Fruit fly (Drosophila melanogaster): ENCODE measurements around the gene CG3402.

The CG3402 gene

DNA sequence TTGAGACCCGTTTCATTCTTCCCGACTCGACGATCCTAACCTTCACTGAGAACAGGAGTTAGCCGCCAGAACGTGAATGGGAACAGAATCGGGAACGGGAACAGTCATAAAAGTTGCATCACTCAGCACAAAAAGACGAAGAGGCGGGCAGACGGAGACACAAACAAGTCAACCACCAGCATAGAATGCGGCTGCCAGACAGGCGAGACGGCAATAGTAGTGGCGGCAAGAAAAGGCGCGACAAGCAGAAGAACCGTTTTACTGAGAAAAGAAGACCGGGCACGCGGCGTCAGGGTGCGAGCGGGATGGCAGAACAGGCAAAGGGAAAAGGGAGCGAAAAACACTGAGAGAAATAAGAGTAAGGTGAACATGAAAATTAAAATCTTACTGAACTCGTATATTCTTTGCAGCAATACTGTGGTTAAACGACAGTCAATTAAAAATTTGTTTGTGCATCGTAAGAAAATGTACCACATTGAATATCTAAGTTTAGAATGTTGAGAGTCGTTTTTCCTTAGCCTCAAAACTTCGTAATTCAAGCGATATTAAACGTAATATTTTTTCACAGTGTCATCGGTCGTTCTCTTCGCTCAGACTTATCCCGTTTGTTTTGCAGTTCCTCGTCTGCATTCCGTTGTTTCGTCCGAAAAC, 12.2 kb downstream of the CG3402 start (continued):
- peak; percentile 62 for TF ChIP-seq E2f2 (GFP tag; IDR thresholded peaks at IDR 0.05)
- TF ChIP-seq Adf1 (GFP tag; IDR thresholded peaks at IDR 0.05): 0 out of 2 replicates have a peak, but pooled peaks have one; percentile 14
- peak; percentile 47 for TF ChIP-seq CG30020 (tag; optimal IDR thresholded peaks at IDR 0.05)
- TF ChIP-seq bsh (GFP tag; optimal IDR thresholded peaks at IDR 0.05): peak; percentile 85 to 93
- TF ChIP-seq CG6272 (GFP tag; IDR thresholded peaks at IDR 0.05): peak; percentile 32; the same call in 1 of the 2 replicates
- TF ChIP-seq CG4617 (GFP tag; optimal IDR thresholded peaks at IDR 0.05; ENCODE audit: borderline replicate concordance): peak; percentile 40
- TF ChIP-seq hth (optimal IDR thresholded peaks at IDR 0.05): no peak
- TF ChIP-seq ttk (GFP tag; IDR thresholded peaks at IDR 0.05): peak; percentile 75
- peak; percentile 50 for TF ChIP-seq nau (GFP tag; optimal IDR thresholded peaks at IDR 0.05)
- TF ChIP-seq tio (GFP tag; optimal IDR thresholded peaks at IDR 0.05): peak; percentile 82
- TF ChIP-seq Six4 (GFP tag; optimal IDR thresholded peaks at IDR 0.05): peak; percentile 83
- TF ChIP-seq ro (GFP tag; IDR thresholded peaks at IDR 0.05): peak; percentile 54; the same call in 1 of the 2 replicates
- peak; percentile 70 for TF ChIP-seq CG11398 (GFP tag; optimal IDR thresholded peaks at IDR 0.05)
- peak; percentile 89 for TF ChIP-seq CG30431 (GFP tag; optimal IDR thresholded peaks at IDR 0.05)
- TF ChIP-seq Atf6 (GFP tag; IDR thresholded peaks at IDR 0.05): peak; percentile 63
- peak; percentile 86 for TF ChIP-seq ab (GFP tag; optimal IDR thresholded peaks at IDR 0.05)
- no peak for TF ChIP-seq amos (GFP tag; IDR thresholded peaks at IDR 0.05; ENCODE audit: partially characterized antibody)
- TF ChIP-seq NC2β (GFP tag; optimal IDR thresholded peaks at IDR 0.05): peak; percentile 81
- peak; percentile 76 for TF ChIP-seq maf-S (GFP tag; optimal IDR thresholded peaks at IDR 0.05)
- TF ChIP-seq Sry-δ (GFP tag; optimal IDR thresholded peaks at IDR 0.05): peak; percentile 47
- peak; percentile 79 for TF ChIP-seq CG5245 (GFP tag; optimal IDR thresholded peaks at IDR 0.05)
- TF ChIP-seq Hr3 (GFP tag; optimal IDR thresholded peaks at IDR 0.05): peak; percentile 82
- TF ChIP-seq Kr (GFP tag; optimal IDR thresholded peaks at IDR 0.05): peak; percentile 64
- peak; percentile 79 for TF ChIP-seq H15 (GFP tag; IDR thresholded peaks at IDR 0.05)
- TF ChIP-seq grau (tag; optimal IDR thresholded peaks at IDR 0.05): peak; percentile 84
- TF ChIP-seq D19B (GFP tag; optimal IDR thresholded peaks at IDR 0.05): peak; percentile 34
- no peak for TF ChIP-seq gt (GFP tag; IDR thresholded peaks at IDR 0.05)
- TF ChIP-seq pfk (GFP tag; optimal IDR thresholded peaks at IDR 0.05): peak; percentile 78
- peak; percentile 66 for TF ChIP-seq danr (GFP tag; IDR thresholded peaks at IDR 0.05)
- TF ChIP-seq MTF-1 (GFP tag; optimal IDR thresholded peaks at IDR 0.05; ENCODE audit: borderline replicate concordance): peak; percentile 58
- TF ChIP-seq CG13894 (tag; optimal IDR thresholded peaks at IDR 0.05): peak; percentile 6
- no peak for TF ChIP-seq CG14860 (GFP tag; IDR thresholded peaks at IDR 0.05; ENCODE audit: partially characterized antibody)
- peak; percentile 83 for TF ChIP-seq CG2875 (GFP tag; optimal IDR thresholded peaks at IDR 0.05)
- TF ChIP-seq croc (GFP tag; conservative IDR thresholded peaks at IDR 0.05): peak; percentile 76
- peak; percentile 81 for TF ChIP-seq Fer1 (GFP tag; optimal IDR thresholded peaks at IDR 0.05)
- no peak for TF ChIP-seq CG8478 (optimal IDR thresholded peaks at IDR 0.05)
- no peak for TF ChIP-seq CG3838 (GFP tag; optimal IDR thresholded peaks at IDR 0.05)
- TF ChIP-seq CG8359 (GFP tag; optimal IDR thresholded peaks at IDR 0.05; ENCODE audit: borderline replicate concordance): peak; percentile 83
- no peak for TF ChIP-seq HLH4C (GFP tag; IDR thresholded peaks at IDR 0.05; ENCODE audit: partially characterized antibody)
- TF ChIP-seq CG6683 (GFP tag; optimal IDR thresholded peaks at IDR 0.05): peak; percentile 57
- peak; percentile 54 for TF ChIP-seq CG2116 (GFP tag; optimal IDR thresholded peaks at IDR 0.05)
- TF ChIP-seq CG10147 (GFP tag; optimal IDR thresholded peaks at IDR 0.05): peak; percentile 65
- TF ChIP-seq Awh (GFP tag; IDR thresholded peaks at IDR 0.05): peak; percentile 61; the same call in 1 of the 2 replicates
- TF ChIP-seq CG6813 (GFP tag; optimal IDR thresholded peaks at IDR 0.05): peak; percentile 81
- TF ChIP-seq CG16779 (GFP tag; IDR thresholded peaks at IDR 0.05): no peak
- TF ChIP-seq CG3065 (GFP tag; optimal IDR thresholded peaks at IDR 0.05): peak; percentile 66
- TF ChIP-seq tin (GFP tag; optimal IDR thresholded peaks at IDR 0.05): peak; percentile 86
- no peak for TF ChIP-seq Lim3 (GFP tag; IDR thresholded peaks at IDR 0.05)
- peak; percentile 79 for TF ChIP-seq Max (GFP tag; optimal IDR thresholded peaks at IDR 0.05)
- no peak; the same call in 1 of the 3 replicates for TF ChIP-seq CG34422 (GFP tag; IDR thresholded peaks at IDR 0.05)
- peak; percentile 33 for TF ChIP-seq CTCF (GFP tag; optimal IDR thresholded peaks at IDR 0.05)

Data from whole organism, embryonic.